Worm (Caenorhabditis elegans) whole organism, early embryonic: ENCODE results near the gene R08D7.7.
"Not testable (repeated sequence)": the region's sequence is repeated elsewhere in the genome, so short reads cannot be mapped to it uniquely, and the experiment has no call there.

Source experiments
- B0310.2 ChIP-seq: sonication (generic microtip); optimal IDR thresholded peaks from 2 replicates; lab custom pipeline; 2016; ENCODE audit warnings: mild to moderate bottlenecking, missing genetic modification characterization, missing compliant biosample characterization
- F13C5.2 ChIP-seq: sonication (generic microtip); optimal IDR thresholded peaks from 2 replicates; lab custom pipeline; 2017; ENCODE audit warnings: mild to moderate bottlenecking, missing genetic modification characterization, inconsistent platforms, missing compliant biosample characterization
- aly-1 ChIP-seq: sonication (generic microtip); optimal IDR thresholded peaks from 2 replicates; lab custom pipeline; 2016; ENCODE audit warnings: missing genetic modification characterization, missing compliant biosample characterization
- ama-1 ChIP-seq: fragments of 150-350 bp; optimal IDR thresholded peaks from 2 replicates; lab custom pipeline; 2014
- ceh-13 ChIP-seq: fragments of 200-800 bp; sonication (Bioruptor generic); optimal IDR thresholded peaks from 2 replicates; lab custom pipeline; 2018; ENCODE audit warnings: mild to moderate bottlenecking, missing genetic modification characterization, missing compliant biosample characterization
- ceh-36 ChIP-seq: sonication (generic microtip); optimal IDR thresholded peaks from 2 replicates; lab custom pipeline; 2016; ENCODE audit warnings: missing genetic modification characterization, inconsistent platforms, missing compliant biosample characterization
- ets-7 ChIP-seq: sonication (generic microtip); optimal IDR thresholded peaks from 2 replicates; lab custom pipeline; 2016; ENCODE audit warnings: missing genotype, missing genetic modification characterization, missing compliant biosample characterization
- flt-1 ChIP-seq: fragments of 200-800 bp; sonication (Bioruptor generic); IDR thresholded peaks from 2 replicates; pipeline ENCODE4 v1.3.6; 2022; ENCODE audit warnings: missing genetic modification characterization, missing compliant biosample characterization
- hmbx-1 ChIP-seq: sonication (generic microtip); optimal IDR thresholded peaks from 2 replicates; lab custom pipeline; 2016; ENCODE audit warnings: mild to moderate bottlenecking, missing genetic modification characterization, missing compliant biosample characterization
- hmg-4 ChIP-seq: fragments of 200-800 bp; sonication (Bioruptor generic); optimal IDR thresholded peaks from 2 replicates; lab custom pipeline; 2018; ENCODE audit warnings: mild to moderate bottlenecking, missing genetic modification characterization, missing compliant biosample characterization
- hnd-1 ChIP-seq: sonication (generic microtip); optimal IDR thresholded peaks from 2 replicates; lab custom pipeline; 2016; ENCODE audit warnings: missing genetic modification characterization, missing compliant biosample characterization
- pes-1 ChIP-seq: fragments of 200-800 bp; sonication (Bioruptor generic); IDR thresholded peaks from 2 replicates; pipeline ENCODE4 v1.3.6; 2022; ENCODE audit warnings: missing genetic modification reagents, missing genetic modification characterization, missing compliant biosample characterization
- scrt-1 ChIP-seq: fragments of 200-800 bp; sonication (Bioruptor generic); IDR thresholded peaks from 2 replicates; pipeline ENCODE4 v1.3.6; 2022; ENCODE audit warnings: missing genetic modification characterization, missing compliant biosample characterization
- sea-1 ChIP-seq: fragments of 200-800 bp; sonication (Bioruptor generic); conservative IDR thresholded peaks from 2 replicates; pipeline ENCODE4 v1.3.6; 2022; ENCODE audit warnings: missing genetic modification characterization, missing compliant biosample characterization
- tbx-11 ChIP-seq: fragments of 200-800 bp; sonication (Bioruptor generic); IDR thresholded peaks from 2 replicates; pipeline ENCODE4 v1.3.6; 2022; ENCODE audit warnings: missing genetic modification characterization, missing compliant biosample characterization
- tbx-37 ChIP-seq: fragments of 200-800 bp; sonication (Bioruptor generic); conservative IDR thresholded peaks from 2 replicates; pipeline ENCODE4 v1.3.6; 2022; ENCODE audit warnings: missing genetic modification reagents, missing genetic modification characterization, missing compliant biosample characterization
- tra-4 ChIP-seq: sonication (generic microtip); optimal IDR thresholded peaks from 2 replicates; lab custom pipeline; 2017; ENCODE audit warnings: missing genetic modification characterization, missing compliant biosample characterization

R08D7.7 gene

DNA sequence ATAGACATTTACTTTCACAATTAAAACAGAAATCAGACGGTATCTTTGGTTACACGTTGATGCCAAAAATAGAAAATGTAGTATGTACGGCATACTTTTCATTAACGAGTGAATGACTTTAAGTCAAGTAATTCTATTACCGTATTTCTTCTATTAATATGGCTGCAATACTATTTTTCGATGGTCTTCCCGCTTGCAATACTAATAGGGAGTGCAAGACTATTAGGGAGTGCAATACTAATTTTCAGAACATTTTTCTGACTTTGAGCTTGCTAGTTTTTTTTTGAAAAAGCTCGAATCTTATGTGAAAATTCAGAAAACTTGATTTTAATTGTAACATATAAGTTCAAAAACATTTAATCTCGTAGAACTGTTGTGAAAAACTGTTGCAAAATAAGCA lies at the start of gene R08D7.7:
TSS of gene R08D7.7 (plus strand) at position 301 of the 400 bp plus-strand sequence.
- not testable (repeated sequence) for TF ChIP-seq tra-4, hnd-1, ets-7 (tag; lab: Kevin White, UChicago)

DNA sequence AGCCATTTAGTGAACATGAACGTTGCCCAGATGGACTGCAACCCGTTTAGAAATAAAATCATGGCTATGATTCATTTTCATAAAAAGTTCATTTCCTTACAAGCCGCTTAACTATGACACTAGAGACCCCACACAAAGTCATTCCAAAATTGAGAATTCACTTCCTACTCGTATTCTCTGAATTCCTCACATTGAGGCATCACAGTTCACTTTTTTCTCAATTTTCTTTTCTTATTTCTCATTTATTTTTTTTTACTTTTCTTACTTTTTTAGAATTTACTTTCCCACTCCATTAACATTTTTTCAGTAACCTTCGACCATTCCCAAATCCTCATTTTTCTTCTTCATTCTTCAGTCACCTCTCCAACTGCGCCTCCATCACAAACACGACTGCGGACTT lies 45.5 kb upstream of the R08D7.7 start, which contains the start of gene dhrr-1:
TSS of gene dhrr-1 (plus strand) at position 301 of the 400 bp plus-strand sequence.
- no peak for TF ChIP-seq B0310.2 (tag; lab: Kevin White, UChicago)
- TF ChIP-seq tbx-37 (GFP tag; lab: Robert Waterston, UW): no peak
- no peak for TF ChIP-seq hmg-4 (GFP tag; lab: Kevin White, UChicago)
- TF ChIP-seq hmbx-1 (tag; lab: Kevin White, UChicago): no peak
- TF ChIP-seq aly-1 (tag; lab: Kevin White, UChicago): no peak
- TF ChIP-seq tra-4 (tag; lab: Kevin White, UChicago): no peak
- no peak for TF ChIP-seq hnd-1 (tag; lab: Kevin White, UChicago)
- TF ChIP-seq ama-1 (lab: Kevin White, UChicago): no peak
- TF ChIP-seq tbx-11 (GFP tag; lab: Robert Waterston, UW): no peak

DNA sequence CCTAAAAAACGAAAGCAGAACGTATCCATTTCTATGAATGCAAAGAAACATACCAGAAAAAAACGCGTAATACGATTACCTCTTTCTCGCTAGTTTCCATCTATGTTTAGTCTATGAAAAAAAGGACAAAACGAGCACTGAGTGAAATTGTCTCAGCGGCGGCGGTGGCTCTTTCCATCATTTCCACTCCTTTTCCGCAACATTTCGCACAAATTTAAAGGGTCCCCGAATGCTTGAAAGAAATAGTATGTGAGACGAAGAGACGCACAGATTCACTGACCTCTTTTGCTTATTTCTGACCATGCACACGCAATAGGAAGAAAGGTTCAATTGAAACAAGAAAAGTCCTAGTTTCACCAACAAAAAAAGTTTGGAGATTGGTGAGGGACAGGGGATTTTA lies 43.6 kb upstream of the R08D7.7 start:
- TF ChIP-seq sea-1 (GFP tag; lab: Robert Waterston, UW): no peak
- TF ChIP-seq tbx-11 (GFP tag; lab: Robert Waterston, UW): no peak
- TF ChIP-seq F13C5.2: no peak
- TF ChIP-seq pes-1 (GFP tag; lab: Robert Waterston, UW): no peak
- no peak for TF ChIP-seq tra-4 (tag; lab: Kevin White, UChicago)
- no peak for TF ChIP-seq ceh-36 (tag; lab: Kevin White, UChicago)

DNA sequence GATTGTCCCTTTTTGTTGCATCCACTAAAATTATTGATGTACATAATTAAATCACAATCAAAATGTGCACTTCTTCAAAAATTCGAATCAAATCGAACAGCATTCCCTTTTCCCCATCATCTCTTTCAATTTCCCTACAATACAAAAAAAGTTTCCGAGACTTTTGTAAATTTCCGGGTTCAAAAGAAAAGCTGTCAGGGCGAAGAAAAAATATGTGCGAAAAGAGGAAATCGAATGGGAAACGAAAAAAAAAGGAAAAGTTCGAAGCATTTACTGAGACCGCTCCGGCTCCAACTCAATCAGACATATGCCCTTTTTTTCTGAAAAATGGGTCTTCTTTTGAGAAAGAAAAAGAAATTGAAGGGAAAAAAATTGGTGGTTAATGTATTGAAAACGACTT lies 40.7 kb upstream of the R08D7.7 start:
- TF ChIP-seq scrt-1 (GFP tag; lab: Robert Waterston, UW): no peak

DNA sequence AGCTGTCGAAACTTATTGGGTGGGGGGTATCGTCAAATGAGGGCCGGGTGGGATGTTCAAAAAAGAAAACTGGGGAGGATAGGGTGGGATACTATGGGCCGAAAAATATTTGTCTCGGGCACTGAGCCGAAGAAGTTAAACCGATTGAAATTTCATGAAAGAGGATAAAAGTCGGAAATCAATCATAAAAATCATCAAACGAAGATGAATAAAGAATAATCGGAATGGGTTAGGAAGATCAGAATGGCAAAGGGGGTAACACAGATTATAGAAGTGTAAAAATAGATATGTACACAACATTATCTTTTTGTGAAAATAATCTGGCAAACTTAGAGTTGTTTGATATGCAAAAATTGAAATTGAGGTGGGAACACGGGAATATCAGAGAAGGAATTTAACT lies 34.3 kb upstream of the R08D7.7 start:
- TF ChIP-seq B0310.2 (tag; lab: Kevin White, UChicago) (no peak), ceh-13 (GFP tag; lab: Kevin White, UChicago) (no peak), tbx-37 (GFP tag; lab: Robert Waterston, UW) (no peak), F13C5.2 (no peak), flt-1 (no peak), scrt-1 (GFP tag; lab: Robert Waterston, UW) (no peak), ets-7 (tag; lab: Kevin White, UChicago) (no peak), sea-1 (GFP tag; lab: Robert Waterston, UW) (no peak), hmbx-1 (tag; lab: Kevin White, UChicago) (no peak), hmg-4 (GFP tag; lab: Kevin White, UChicago) (no peak), tra-4 (tag; lab: Kevin White, UChicago) (no peak), aly-1 (tag; lab: Kevin White, UChicago) (no peak), ceh-36 (tag; lab: Kevin White, UChicago) (no peak), pes-1 (GFP tag; lab: Robert Waterston, UW) (no peak), tbx-11 (GFP tag; lab: Robert Waterston, UW) (no peak)

DNA sequence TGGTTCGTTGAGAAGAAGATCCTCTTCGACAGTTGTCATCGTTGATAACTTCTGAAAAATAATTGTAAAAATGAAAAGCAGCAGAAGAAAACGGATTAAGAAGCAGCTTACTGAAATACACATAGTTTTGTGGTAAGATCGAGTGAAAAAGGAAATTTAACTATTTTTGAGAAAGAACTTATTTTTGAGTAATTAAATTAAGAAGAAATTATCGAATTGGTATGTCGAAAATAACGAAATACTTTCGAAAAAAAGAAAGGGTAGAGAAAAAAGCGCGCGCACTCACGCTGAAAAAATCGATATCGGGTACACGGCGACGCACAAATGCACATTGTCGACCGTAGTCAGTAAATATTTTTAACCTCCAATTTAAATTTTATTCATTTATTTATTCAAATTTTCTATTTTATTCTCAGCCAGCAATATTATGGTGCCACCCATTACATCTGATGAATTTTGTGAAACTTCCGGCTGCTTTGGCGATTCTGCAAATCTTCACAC lies 33.7 kb upstream of the R08D7.7 start, which contains the start of the genes ZK643.5 and ZK643.2:
TSS of gene ZK643.5 (minus strand) at position 51 of the 501 bp plus-strand sequence.
TSS of gene ZK643.2 (plus strand) at position 395 of the 501 bp plus-strand sequence.
- TF ChIP-seq B0310.2 (tag; lab: Kevin White, UChicago) (no peak), sea-1 (GFP tag; lab: Robert Waterston, UW) (no peak), F13C5.2 (no peak), flt-1 (no peak), scrt-1 (GFP tag; lab: Robert Waterston, UW) (no peak), tbx-11 (GFP tag; lab: Robert Waterston, UW) (no peak), pes-1 (GFP tag; lab: Robert Waterston, UW) (no peak), hmbx-1 (tag; lab: Kevin White, UChicago) (no peak), ceh-36 (tag; lab: Kevin White, UChicago) (no peak), hnd-1 (tag; lab: Kevin White, UChicago) (no peak)

DNA sequence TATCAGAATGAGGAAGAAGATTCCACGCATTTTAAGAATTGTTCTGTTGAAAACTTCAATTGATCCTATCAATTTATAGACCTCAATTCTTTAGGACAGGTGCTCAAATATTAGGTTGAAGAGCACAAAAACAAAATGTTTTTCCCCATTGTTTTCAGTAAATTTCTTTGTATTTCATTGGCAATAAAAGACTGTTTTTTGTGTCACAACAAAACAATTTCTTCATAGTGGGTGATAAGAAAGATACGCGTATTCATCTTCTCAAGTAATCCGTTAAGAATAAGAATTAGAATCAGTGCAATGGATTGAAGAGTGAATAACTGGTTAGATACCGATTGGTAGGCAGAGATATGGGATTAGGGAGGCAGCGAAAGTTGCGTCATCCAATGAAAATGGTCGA lies 29.2 kb upstream of the R08D7.7 start, which contains the start of gene ZK643.6:
TSS of gene ZK643.6 (minus strand) at position 101 of the 400 bp plus-strand sequence.
- no peak for TF ChIP-seq tbx-11 (GFP tag; lab: Robert Waterston, UW)
- TF ChIP-seq hmbx-1 (tag; lab: Kevin White, UChicago): no peak
- TF ChIP-seq F13C5.2: no peak
- no peak for TF ChIP-seq ets-7 (tag; lab: Kevin White, UChicago)
- no peak for TF ChIP-seq B0310.2 (tag; lab: Kevin White, UChicago)
- no peak for TF ChIP-seq aly-1 (tag; lab: Kevin White, UChicago)
- no peak for TF ChIP-seq ceh-13 (GFP tag; lab: Kevin White, UChicago)
- TF ChIP-seq flt-1: no peak
- TF ChIP-seq ceh-36 (tag; lab: Kevin White, UChicago): no peak
- no peak for TF ChIP-seq hnd-1 (tag; lab: Kevin White, UChicago)
- no peak for TF ChIP-seq scrt-1 (GFP tag; lab: Robert Waterston, UW)
- TF ChIP-seq ama-1 (lab: Kevin White, UChicago): no peak
- TF ChIP-seq hmg-4 (GFP tag; lab: Kevin White, UChicago): no peak
- TF ChIP-seq tra-4 (tag; lab: Kevin White, UChicago): no peak
- TF ChIP-seq pes-1 (GFP tag; lab: Robert Waterston, UW): no peak
- TF ChIP-seq tbx-37 (GFP tag; lab: Robert Waterston, UW): no peak
- TF ChIP-seq sea-1 (GFP tag; lab: Robert Waterston, UW): no peak
